Worm (Caenorhabditis elegans): ENCODE measurements around the gene glb-19.

Gene glb-19

DNA sequence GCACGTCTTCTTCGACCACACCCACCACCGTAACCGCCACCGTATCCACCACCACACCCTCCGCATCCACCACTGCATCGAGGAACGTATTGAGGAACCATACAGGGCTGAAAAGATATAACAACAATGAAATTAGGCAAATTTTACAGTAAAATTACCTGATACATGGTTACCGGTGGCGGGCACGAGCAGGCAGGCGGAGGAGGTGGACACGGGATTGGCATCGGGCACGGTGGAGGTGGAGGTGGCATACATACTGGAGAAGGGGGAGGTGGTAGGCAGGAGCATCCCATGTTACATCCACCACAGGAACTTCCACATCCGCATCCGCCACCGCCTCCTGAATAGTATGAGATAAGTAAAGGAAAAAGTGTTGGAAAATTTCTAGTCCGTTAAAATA lies 44.5 kb upstream of the glb-19 start:
- peak; percentile 68 for TF ChIP-seq set-16 (GFP tag; IDR thresholded peaks at IDR 0.05)
- no peak for TF ChIP-seq snpc-1.2 (GFP tag; IDR thresholded peaks at IDR 0.05)
- TF ChIP-seq nhr-41 (GFP tag; IDR thresholded peaks at IDR 0.05) = no peak
- TF ChIP-seq tag-97 (GFP tag; IDR thresholded peaks at IDR 0.05) = no peak
- no peak for TF ChIP-seq madf-5 (GFP tag; IDR thresholded peaks at IDR 0.05)
- TF ChIP-seq nhr-11 (tag; optimal IDR thresholded peaks at IDR 0.05) = no peak
- TF ChIP-seq lsy-2 (tag; optimal IDR thresholded peaks at IDR 0.05) = no peak
- TF ChIP-seq ctbp-1 (GFP tag; IDR thresholded peaks at IDR 0.05) = no peak
- no peak for TF ChIP-seq Y75B8A.6 (GFP tag; IDR thresholded peaks at IDR 0.05)
- TF ChIP-seq dmd-8 (GFP tag; IDR thresholded peaks at IDR 0.05) = 0 out of 2 replicates have a peak, but pooled peaks have one; percentile 55
- TF ChIP-seq unc-62 (GFP tag; optimal IDR thresholded peaks at IDR 0.05 in 1 of 2) = peak in 1 of 2 experiments; percentile 17
- no peak for TF ChIP-seq unc-62 (tag; optimal IDR thresholded peaks at IDR 0.05)
- TF ChIP-seq T20F7.1 (GFP tag; optimal IDR thresholded peaks at IDR 0.05) = no peak
- no peak for TF ChIP-seq duxl-1 (tag; optimal IDR thresholded peaks at IDR 0.05; ENCODE audit: poor library complexity)
- 0 out of 2 replicates have a peak, but pooled peaks have one; percentile 39 for TF ChIP-seq lim-7 (GFP tag; IDR thresholded peaks at IDR 0.05)
- TF ChIP-seq zfp-2 (tag; optimal IDR thresholded peaks at IDR 0.05) = no peak

DNA sequence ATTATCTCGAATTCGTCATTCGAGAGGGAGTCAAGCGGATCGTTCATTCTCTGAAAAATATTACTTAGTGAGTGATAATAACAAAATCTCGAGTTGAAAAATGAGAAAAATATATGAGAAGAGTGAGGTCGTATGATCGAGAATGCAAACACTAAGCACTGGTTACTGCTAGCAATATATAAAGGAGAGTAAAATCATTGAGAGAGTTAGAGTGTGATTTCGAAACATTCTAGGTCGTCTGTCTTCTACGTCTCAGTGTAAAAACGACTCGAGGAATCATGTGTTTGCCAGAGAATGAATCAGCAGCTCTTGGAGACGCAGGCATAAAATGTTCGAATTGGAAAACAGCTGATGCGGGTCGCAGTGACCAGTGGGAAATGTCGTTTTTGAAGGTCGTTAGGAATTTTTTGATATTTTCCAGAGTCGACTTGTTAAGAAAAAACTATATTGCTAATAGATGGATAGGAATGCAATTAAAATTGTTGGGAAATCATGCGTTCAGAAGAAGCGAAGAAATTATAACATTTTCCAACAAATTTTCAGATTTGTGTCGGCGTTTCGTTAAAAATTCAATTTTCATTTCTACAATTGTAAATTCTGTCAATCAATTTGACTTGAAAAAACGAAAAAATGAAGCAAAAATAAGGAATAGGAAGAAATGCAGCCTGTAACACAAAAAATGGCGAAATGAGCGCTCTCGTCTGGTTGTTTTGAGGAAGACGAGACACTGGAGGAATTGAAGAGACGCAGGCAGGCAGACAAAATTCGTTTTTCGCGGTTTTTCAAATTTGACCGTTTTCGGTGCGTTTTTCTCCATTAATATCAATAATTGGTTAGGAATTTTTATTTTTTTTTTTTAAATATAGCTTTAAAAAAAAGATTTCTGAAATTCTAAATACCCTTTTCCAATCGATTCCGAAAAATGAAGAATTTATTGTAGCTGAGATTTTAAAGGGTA lies 43.4 kb upstream of the glb-19 start, which contains the start of gene allo-1:
Gene allo-1, minus strand, starts transcription at position 51 of the 958 bp plus-strand sequence.
- TF ChIP-seq nhr-25 (tag; optimal IDR thresholded peaks at IDR 0.05; ENCODE audit: borderline replicate concordance, insufficient read depth) = no peak
- TF ChIP-seq set-16 (GFP tag; IDR thresholded peaks at IDR 0.05) = no peak
- peak; percentile 82 for TF ChIP-seq dpl-1 (GFP tag; optimal IDR thresholded peaks at IDR 0.05)
- TF ChIP-seq hlh-30 (tag; optimal IDR thresholded peaks at IDR 0.05; ENCODE audit: insufficient read depth) = peak; percentile 97
- no peak for TF ChIP-seq Y75B8A.6 (GFP tag; IDR thresholded peaks at IDR 0.05)
- TF ChIP-seq ama-1 (optimal IDR thresholded peaks at IDR 0.05) = peak; percentile 31
- peak; percentile 30 for TF ChIP-seq T20F7.1 (GFP tag; optimal IDR thresholded peaks at IDR 0.05)
- TF ChIP-seq ztf-11 (tag; optimal IDR thresholded peaks at IDR 0.05) = no peak
- no peak for TF ChIP-seq ctbp-1 (GFP tag; IDR thresholded peaks at IDR 0.05)
- peak; percentile 62 for TF ChIP-seq jun-1 (tag; optimal IDR thresholded peaks at IDR 0.05)
- TF ChIP-seq pqm-1 (tag; optimal IDR thresholded peaks at IDR 0.05) = peak; percentile 7
- no peak for TF ChIP-seq lin-13 (GFP tag; optimal IDR thresholded peaks at IDR 0.05)
- no peak for TF ChIP-seq zfp-2 (tag; optimal IDR thresholded peaks at IDR 0.05)
- TF ChIP-seq duxl-1 (tag; optimal IDR thresholded peaks at IDR 0.05; ENCODE audit: poor library complexity) = no peak
- TF ChIP-seq nhr-28 (tag; optimal IDR thresholded peaks at IDR 0.05) = peak; percentile 80
- TF ChIP-seq lin-29 (GFP tag; IDR thresholded peaks at IDR 0.05) = no peak
- no peak for TF ChIP-seq gei-8 (GFP tag; optimal IDR thresholded peaks at IDR 0.05)
- no peak for TF ChIP-seq dmd-8 (GFP tag; IDR thresholded peaks at IDR 0.05)
- TF ChIP-seq snpc-4 (tag; optimal IDR thresholded peaks at IDR 0.05) = no peak
- TF ChIP-seq ceh-28 (tag; optimal IDR thresholded peaks at IDR 0.05) = no peak
- 0 out of 2 replicates have a peak, but pooled peaks have one; percentile 47 for TF ChIP-seq pha-4 (GFP tag; IDR thresholded peaks at IDR 0.05)
- no peak for TF ChIP-seq pha-4 (tag; optimal IDR thresholded peaks at IDR 0.05)
- TF ChIP-seq nhr-48 (tag; optimal IDR thresholded peaks at IDR 0.05) = peak; percentile 18
- TF ChIP-seq nhr-11 (tag; optimal IDR thresholded peaks at IDR 0.05) = peak; percentile 65
- no peak for TF ChIP-seq daf-8 (GFP tag; IDR thresholded peaks at IDR 0.05)
- peak; percentile 94 for TF ChIP-seq hlh-11 (tag; optimal IDR thresholded peaks at IDR 0.05)
- peak in 1 of 2 experiments; percentile 56 for TF ChIP-seq hif-1 (tag; optimal IDR thresholded peaks at IDR 0.05)
- peak; percentile 12; the same call in 1 of the 2 replicates for TF ChIP-seq lin-1 (GFP tag; IDR thresholded peaks at IDR 0.05)
- peak; percentile 79 for TF ChIP-seq mep-1 (tag; optimal IDR thresholded peaks at IDR 0.05)
- TF ChIP-seq ZK546.5 (tag; optimal IDR thresholded peaks at IDR 0.05) = no peak
- peak; percentile 24 for TF ChIP-seq rbr-2 (tag; optimal IDR thresholded peaks at IDR 0.05)
- peak; percentile 78 for TF ChIP-seq dmd-6 (GFP tag; IDR thresholded peaks at IDR 0.05)
- TF ChIP-seq dmd-9 (GFP tag; IDR thresholded peaks at IDR 0.05) = 0 out of 2 replicates have a peak, but pooled peaks have one; percentile 31
- no peak for TF ChIP-seq daf-16 (GFP tag; optimal IDR thresholded peaks at IDR 0.05)
- peak; percentile 18 for TF ChIP-seq daf-16 (tag; optimal IDR thresholded peaks at IDR 0.05)
- TF ChIP-seq nhr-6 (tag; optimal IDR thresholded peaks at IDR 0.05) = peak; percentile 63
- TF ChIP-seq F49E8.2 (tag; optimal IDR thresholded peaks at IDR 0.05; ENCODE audit: borderline replicate concordance) = no peak
- TF ChIP-seq nhr-41 (GFP tag; IDR thresholded peaks at IDR 0.05) = no peak
- TF ChIP-seq snpc-1.2 (GFP tag; IDR thresholded peaks at IDR 0.05) = peak; percentile 64
- TF ChIP-seq lsy-2 (tag; optimal IDR thresholded peaks at IDR 0.05) = peak; percentile 35 to 68
